Worm (Caenorhabditis elegans) whole organism, L2 larva: Measurements from ENCODE around the gene fbxb-20.

Source experiments
- ama-1 ChIP-seq: fragments of 150-350 bp; optimal IDR thresholded peaks from 2 replicates; lab custom pipeline; 2018; ENCODE audit warnings: inconsistent platforms
- blmp-1 ChIP-seq: sonication (generic microtip); optimal IDR thresholded peaks from 2 replicates; lab custom pipeline; 2017; ENCODE audit warnings: missing genetic modification characterization, mild to moderate bottlenecking, missing compliant biosample characterization, antibody characterized with exemption, moderate library complexity; ENCODE audit not compliant: insufficient read depth
- ceh-16 ChIP-seq: fragments of 150-350 bp; optimal IDR thresholded peaks from 2 replicates; lab custom pipeline; 2014; ENCODE audit warnings: missing biosample characterization, missing genetic modification characterization
- egl-27 ChIP-seq: sonication (generic microtip); optimal IDR thresholded peaks from 3 replicates; lab custom pipeline; 2017; ENCODE audit warnings: missing biosample characterization, missing genetic modification reagents, missing genetic modification characterization
- elt-3 ChIP-seq: sonication (generic microtip); optimal IDR thresholded peaks from 2 replicates; lab custom pipeline; 2017; ENCODE audit warnings: missing biosample characterization, missing genetic modification characterization
- lin-11 ChIP-seq: fragments of 150-350 bp; sonication (generic microtip); optimal IDR thresholded peaks from 2 replicates; lab custom pipeline; 2014; ENCODE audit warnings: missing biosample characterization, missing genetic modification characterization, inconsistent platforms, mixed read lengths
- nhr-11 ChIP-seq: fragments of 150-350 bp; optimal IDR thresholded peaks from 2 replicates; lab custom pipeline; 2014; ENCODE audit warnings: missing biosample characterization, missing genetic modification characterization
- nhr-12 ChIP-seq: fragments of 150-350 bp; optimal IDR thresholded peaks from 2 replicates; lab custom pipeline; 2014; ENCODE audit warnings: missing biosample characterization, missing genetic modification characterization
- nhr-25 ChIP-seq: fragments of 150-350 bp; sonication (generic microtip); optimal IDR thresholded peaks from 3 replicates; lab custom pipeline; 2014; ENCODE audit warnings: missing biosample characterization, missing genetic modification characterization
- nhr-77 ChIP-seq: fragments of 150-350 bp; optimal IDR thresholded peaks from 2 replicates; lab custom pipeline; 2014; ENCODE audit warnings: missing biosample characterization, missing genetic modification characterization
- sem-4 ChIP-seq: fragments of 150-350 bp; optimal IDR thresholded peaks from 2 replicates; lab custom pipeline; 2014; ENCODE audit warnings: missing biosample characterization, missing genetic modification reagents, missing genetic modification characterization
- unc-39 ChIP-seq: fragments of 150-350 bp; optimal IDR thresholded peaks from 2 replicates; lab custom pipeline; 2014; ENCODE audit warnings: missing biosample characterization, missing genetic modification characterization
- ztf-11 ChIP-seq: sonication (generic microtip); optimal IDR thresholded peaks from 2 replicates; lab custom pipeline; 2017; ENCODE audit warnings: missing biosample characterization, missing genetic modification characterization

DNA sequence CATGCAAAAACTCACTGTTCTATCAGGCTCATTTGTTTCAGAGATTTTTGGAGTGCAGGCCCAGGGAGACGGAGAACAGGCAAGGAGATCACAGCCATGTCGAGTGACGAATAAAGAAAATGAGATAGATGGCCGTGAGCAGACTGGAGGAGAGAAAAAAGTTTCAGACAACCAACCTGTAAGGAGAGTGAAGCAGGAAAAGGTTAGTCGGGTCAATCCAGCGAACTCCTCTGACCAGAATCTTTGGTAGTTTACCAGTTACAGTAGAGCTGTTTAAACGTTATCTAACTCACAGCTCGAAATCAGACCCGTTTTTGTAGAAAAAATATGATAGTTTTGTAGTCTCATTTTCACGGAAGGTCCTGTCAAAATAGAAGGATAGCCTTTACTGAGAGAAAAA, 1.6 kb downstream of the fbxb-20 start, which contains the start of gene fbxb-21:
- TF ChIP-seq nhr-25 (tag; lab: Kevin White, UChicago): no peak
- no peak for TF ChIP-seq sem-4 (tag; lab: Kevin White, UChicago)
- TF ChIP-seq ztf-11: no peak
- no peak for TF ChIP-seq nhr-12
- no peak for TF ChIP-seq unc-39
- no peak for TF ChIP-seq ceh-16
- no peak for TF ChIP-seq ama-1 (lab: Kevin White, UChicago)
- TF ChIP-seq egl-27 (tag; lab: Kevin White, UChicago): no peak
- no peak for TF ChIP-seq nhr-11 (tag; lab: Kevin White, UChicago)
- TF ChIP-seq blmp-1 (tag; lab: Kevin White, UChicago): no peak
- TF ChIP-seq nhr-77 (tag; lab: Kevin White, UChicago): no peak
- no peak for TF ChIP-seq lin-11 (tag; lab: Kevin White, UChicago)
- TF ChIP-seq elt-3 (tag; lab: Kevin White, UChicago): no peak
